Fruit fly (Drosophila melanogaster) whole organism, embryonic: ENCODE results near the gene mask.

Experiments used
- CG10147 ChIP-seq: fragments of 200-800 bp; sonication (Bioruptor generic); optimal IDR thresholded peaks from 2 replicates; lab custom pipeline; 2019; ENCODE audit warnings: missing biosample characterization, mild to moderate bottlenecking, missing genetic modification characterization, moderate library complexity
- CG1024 ChIP-seq: fragments of 200-800 bp; sonication (Bioruptor generic); IDR thresholded peaks from 2 replicates; pipeline ENCODE4 v1.3.6; 2022; ENCODE audit warnings: missing biosample characterization, missing genetic modification characterization
- CG12744 ChIP-seq: fragments of 200-800 bp; sonication (Bioruptor generic); optimal IDR thresholded peaks from 2 replicates; lab custom pipeline; 2016; ENCODE audit warnings: missing biosample characterization, missing genetic modification characterization
- CG12769 ChIP-seq: fragments of 200-800 bp; sonication (Bioruptor generic); optimal IDR thresholded peaks from 2 replicates; lab custom pipeline; 2019; ENCODE audit warnings: missing biosample characterization, mild to moderate bottlenecking, missing genetic modification characterization, moderate library complexity
- CG13296 ChIP-seq: fragments of 200-800 bp; sonication (Bioruptor generic); optimal IDR thresholded peaks from 3 replicates; lab custom pipeline; 2018; ENCODE audit warnings: missing biosample characterization, mild to moderate bottlenecking, missing genetic modification characterization
- CG13894 ChIP-seq: fragments of 200-800 bp; sonication (Bioruptor generic); optimal IDR thresholded peaks from 3 replicates; lab custom pipeline; 2018; ENCODE audit warnings: missing biosample characterization, mild to moderate bottlenecking, missing genetic modification characterization, moderate library complexity
- CG15479 ChIP-seq: fragments of 200-800 bp; sonication (Bioruptor generic); optimal IDR thresholded peaks from 3 replicates; lab custom pipeline; 2019; ENCODE audit warnings: missing biosample characterization, mild to moderate bottlenecking, missing genetic modification characterization, moderate library complexity
- CG17385 ChIP-seq: fragments of 200-800 bp; sonication (Bioruptor generic); optimal IDR thresholded peaks from 3 replicates; lab custom pipeline; 2018; ENCODE audit warnings: missing biosample characterization, mild to moderate bottlenecking, missing genetic modification characterization
- CG18599 ChIP-seq: fragments of 200-800 bp; sonication (Bioruptor generic); optimal IDR thresholded peaks from 3 replicates; lab custom pipeline; 2017; ENCODE audit warnings: missing biosample characterization, missing genetic modification characterization, mild to moderate bottlenecking, moderate library complexity, missing genetic modification reagents
- CG2875 ChIP-seq: fragments of 200-800 bp; sonication (Bioruptor generic); optimal IDR thresholded peaks from 2 replicates; lab custom pipeline; 2017; ENCODE audit warnings: missing biosample characterization, mild to moderate bottlenecking, missing genetic modification characterization, missing genetic modification reagents
- CG30403 ChIP-seq: fragments of 200-800 bp; sonication (Bioruptor generic); optimal IDR thresholded peaks from 3 replicates; lab custom pipeline; 2016; ENCODE audit warnings: missing biosample characterization, missing genetic modification characterization
- CG30431 ChIP-seq: fragments of 200-800 bp; sonication (Bioruptor generic); optimal IDR thresholded peaks from 2 replicates; lab custom pipeline; 2017; ENCODE audit warnings: missing biosample characterization, missing genetic modification characterization
- CG32772 ChIP-seq: fragments of 200-800 bp; sonication (Bioruptor generic); IDR thresholded peaks from 2 replicates; pipeline ENCODE4 v1.3.6; 2022; ENCODE audit warnings: missing biosample characterization, missing genetic modification characterization
- CG34224 ChIP-seq: fragments of 200-800 bp; sonication (Bioruptor generic); IDR thresholded peaks from 3 replicates; pipeline ENCODE4 v1.3.6; 2022; ENCODE audit warnings: missing biosample characterization, missing genetic modification characterization; ENCODE audit not compliant: partially characterized antibody
- CG34376 ChIP-seq: fragments of 200-800 bp; sonication (Bioruptor generic); optimal IDR thresholded peaks from 2 replicates; lab custom pipeline; 2018; ENCODE audit warnings: missing biosample characterization, mild to moderate bottlenecking, missing genetic modification characterization
- CG5180 ChIP-seq: fragments of 200-800 bp; sonication (Bioruptor generic); optimal IDR thresholded peaks from 3 replicates; lab custom pipeline; 2017; ENCODE audit warnings: missing biosample characterization, missing genetic modification characterization, mild to moderate bottlenecking, moderate library complexity, missing genetic modification reagents
- D19A ChIP-seq: fragments of 200-800 bp; optimal IDR thresholded peaks from 3 replicates; lab custom pipeline; 2019; ENCODE audit warnings: missing biosample characterization, mild to moderate bottlenecking, missing genetic modification characterization, moderate library complexity
- Drgx ChIP-seq: fragments of 200-800 bp; sonication (Bioruptor generic); IDR thresholded peaks from 2 replicates; pipeline ENCODE4 v1.3.6; 2022; ENCODE audit warnings: missing biosample characterization, missing genetic modification characterization
- Eip74EF ChIP-seq, 2 experiments: fragments of 200-800 bp in 1 of 2; fragments of >200 bp in 1 of 2; sonication (Bioruptor generic) in 1 of 2; optimal IDR thresholded peaks; 2 replicates each; lab custom pipeline; 2017 to 2019; ENCODE audit warnings: missing biosample characterization in 2 of 2, missing genetic modification characterization in 2 of 2, mild to moderate bottlenecking in 1 of 2, moderate library complexity in 1 of 2
- Fer1 ChIP-seq: fragments of 200-800 bp; sonication (Bioruptor generic); optimal IDR thresholded peaks from 2 replicates; lab custom pipeline; 2017; ENCODE audit warnings: missing biosample characterization, mild to moderate bottlenecking, missing genetic modification characterization
- HHEX ChIP-seq: fragments of 200-800 bp; sonication (Bioruptor generic); optimal IDR thresholded peaks from 3 replicates; lab custom pipeline; 2017; ENCODE audit warnings: missing biosample characterization, mild to moderate bottlenecking, missing genetic modification characterization, missing genetic modification reagents
- Hmx ChIP-seq: fragments of 200-800 bp; sonication (Bioruptor generic); optimal IDR thresholded peaks from 2 replicates; lab custom pipeline; 2016; ENCODE audit warnings: missing biosample characterization, missing genetic modification characterization
- MTF-1 ChIP-seq: fragments of 200-800 bp; sonication (Bioruptor generic); optimal IDR thresholded peaks from 2 replicates; lab custom pipeline; 2018; ENCODE audit warnings: missing biosample characterization, mild to moderate bottlenecking, missing genetic modification characterization, borderline replicate concordance
- Nf-YC ChIP-seq: fragments of 200-800 bp; optimal IDR thresholded peaks from 3 replicates; lab custom pipeline; 2019; ENCODE audit warnings: missing biosample characterization, mild to moderate bottlenecking, missing genetic modification characterization, moderate library complexity
- Pdp1 ChIP-seq, 2 experiments: fragments of 200-800 bp; sonication (Bioruptor generic); optimal IDR thresholded peaks; 3 replicates each; lab custom pipeline; 2016; ENCODE audit warnings: missing biosample characterization in 2 of 2, missing genetic modification characterization in 2 of 2, mild to moderate bottlenecking in 1 of 2, moderate library complexity in 1 of 2
- Scr ChIP-seq: fragments of 200-800 bp; sonication (Bioruptor generic); IDR thresholded peaks from 2 replicates; pipeline ENCODE4 v1.3.6; 2022; ENCODE audit warnings: missing biosample characterization, missing genetic modification characterization; ENCODE audit not compliant: partially characterized antibody
- Six4 ChIP-seq: fragments of 200-800 bp; sonication (Bioruptor generic); optimal IDR thresholded peaks from 2 replicates; lab custom pipeline; 2016; ENCODE audit warnings: missing biosample characterization, missing genetic modification characterization
- Tbp ChIP-seq: fragments of >200 bp; optimal IDR thresholded peaks from 2 replicates; lab custom pipeline; 2018; ENCODE audit warnings: missing biosample characterization, missing genetic modification characterization
- Usf ChIP-seq: fragments of 200-800 bp; sonication (Bioruptor generic); optimal IDR thresholded peaks from 2 replicates; lab custom pipeline; 2017; ENCODE audit warnings: missing genotype, missing biosample characterization, missing genetic modification characterization
- ac ChIP-seq: fragments of 200-800 bp; sonication (Bioruptor generic); optimal IDR thresholded peaks from 3 replicates; lab custom pipeline; 2017; ENCODE audit warnings: missing biosample characterization, mild to moderate bottlenecking, missing genetic modification characterization
- amos ChIP-seq: fragments of 200-800 bp; sonication (Bioruptor generic); IDR thresholded peaks from 2 replicates; pipeline ENCODE4 v1.3.6; 2022; ENCODE audit warnings: missing biosample characterization, missing genetic modification characterization; ENCODE audit not compliant: partially characterized antibody
- bsh ChIP-seq, 2 experiments: fragments of 200-800 bp; sonication (Bioruptor generic); optimal IDR thresholded peaks; 2 replicates each; lab custom pipeline; 2017 to 2018; ENCODE audit warnings: mild to moderate bottlenecking in 2 of 2, missing biosample characterization in 2 of 2, missing genetic modification characterization in 2 of 2, moderate library complexity in 1 of 2
- chn ChIP-seq: fragments of 200-800 bp; sonication (Bioruptor generic); optimal IDR thresholded peaks from 2 replicates; lab custom pipeline; 2016; ENCODE audit warnings: missing biosample characterization, missing genetic modification characterization
- crol ChIP-seq: fragments of 200-800 bp; sonication (Bioruptor generic); IDR thresholded peaks from 2 replicates; pipeline ENCODE4 v1.3.6; 2022; ENCODE audit warnings: missing biosample characterization, missing genetic modification characterization
- danr ChIP-seq: fragments of 200-800 bp; sonication (Bioruptor generic); IDR thresholded peaks from 2 replicates; pipeline ENCODE4 v1.3.6; 2022; ENCODE audit warnings: missing biosample characterization, missing genetic modification characterization
- emc ChIP-seq: fragments of 200-800 bp; sonication (Bioruptor generic); optimal IDR thresholded peaks from 2 replicates; lab custom pipeline; 2016; ENCODE audit warnings: missing biosample characterization, missing genetic modification characterization
- exex ChIP-seq: fragments of 200-800 bp; sonication (Bioruptor generic); optimal IDR thresholded peaks from 4 replicates; lab custom pipeline; 2018; ENCODE audit warnings: missing biosample characterization, mild to moderate bottlenecking, missing genetic modification characterization, moderate library complexity
- gce ChIP-seq: fragments of 200-800 bp; sonication (Bioruptor generic); IDR thresholded peaks from 3 replicates; pipeline ENCODE4 v1.3.6; 2022; ENCODE audit warnings: missing biosample characterization, missing genetic modification characterization
- gem ChIP-seq: fragments of 200-800 bp; sonication (Bioruptor generic); optimal IDR thresholded peaks from 2 replicates; lab custom pipeline; 2019; ENCODE audit warnings: missing biosample characterization, mild to moderate bottlenecking, missing genetic modification characterization, moderate library complexity
- grau ChIP-seq: fragments of 200-800 bp; optimal IDR thresholded peaks from 3 replicates; lab custom pipeline; 2019; ENCODE audit warnings: missing biosample characterization, mild to moderate bottlenecking, missing genetic modification characterization, moderate library complexity
- onecut ChIP-seq: fragments of 200-800 bp; sonication (Bioruptor generic); IDR thresholded peaks from 2 replicates; pipeline ENCODE4 v1.3.6; 2022; ENCODE audit warnings: missing biosample characterization, missing genetic modification characterization
- org-1 ChIP-seq: fragments of 200-800 bp; sonication (Bioruptor generic); optimal IDR thresholded peaks from 2 replicates; lab custom pipeline; 2017; ENCODE audit warnings: missing biosample characterization, missing genetic modification characterization
- pb ChIP-seq: fragments of 200-800 bp; sonication (Bioruptor generic); optimal IDR thresholded peaks from 3 replicates; lab custom pipeline; 2016; ENCODE audit warnings: missing biosample characterization, missing genetic modification characterization
- pros ChIP-seq: fragments of 200-800 bp; sonication (Bioruptor generic); optimal IDR thresholded peaks from 3 replicates; lab custom pipeline; 2019; ENCODE audit warnings: missing biosample characterization, mild to moderate bottlenecking, missing genetic modification characterization, moderate library complexity
- run ChIP-seq: fragments of 200-800 bp; sonication (Bioruptor generic); optimal IDR thresholded peaks from 3 replicates; lab custom pipeline; 2018; ENCODE audit warnings: missing biosample characterization, mild to moderate bottlenecking, missing genetic modification characterization
- seq ChIP-seq: fragments of 200-800 bp; sonication (Bioruptor generic); IDR thresholded peaks from 2 replicates; pipeline ENCODE4 v1.3.6; 2022; ENCODE audit warnings: missing biosample characterization, missing genetic modification characterization
- tll ChIP-seq, 2 experiments: fragments of 200-800 bp in 1 of 2; fragments of >200 bp in 1 of 2; sonication (Bioruptor generic) in 1 of 2; optimal IDR thresholded peaks; 2 replicates each; lab custom pipeline; 2017 to 2019; ENCODE audit warnings: missing biosample characterization in 2 of 2, missing genetic modification characterization in 2 of 2, mild to moderate bottlenecking in 1 of 2, moderate library complexity in 1 of 2
- zen2 ChIP-seq: fragments of 200-800 bp; sonication (Bioruptor generic); IDR thresholded peaks from 3 replicates; pipeline ENCODE4 v1.3.6; 2022; ENCODE audit warnings: missing biosample characterization, missing genetic modification characterization; ENCODE audit not compliant: partially characterized antibody

mask gene

DNA sequence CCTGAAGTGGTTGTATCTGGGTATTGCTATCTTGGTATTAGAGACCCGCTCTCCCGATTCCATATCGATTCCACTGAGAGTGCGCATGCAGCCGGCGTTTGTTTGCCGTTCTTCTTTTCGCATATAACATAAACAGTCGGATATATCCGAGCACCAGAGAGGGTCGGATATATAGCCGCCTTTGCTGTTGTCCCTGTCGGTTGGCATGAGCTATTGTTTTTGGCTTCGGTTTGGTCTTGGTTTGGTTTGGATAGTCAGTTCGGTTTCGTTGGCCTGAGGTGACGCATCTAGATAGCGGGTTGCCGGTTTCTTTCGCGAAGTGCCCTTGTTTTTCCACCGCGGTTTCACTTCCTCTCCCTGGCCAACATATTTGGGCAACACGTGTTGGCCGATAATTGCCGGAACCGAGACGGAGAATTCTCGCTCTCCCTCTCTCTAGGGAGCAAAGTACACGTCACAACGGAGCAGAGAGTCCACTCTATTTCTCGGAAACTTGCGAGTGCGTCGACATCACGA is 42.5 kb downstream of the mask start, which contains the start of gene Orct2:
Gene Orct2 (plus strand): TSS at position 255 of the 516 bp plus-strand sequence.
- TF ChIP-seq Six4, result no peak
- TF ChIP-seq CG10147, result peak; percentile 1
- no peak for TF ChIP-seq CG1024 (GFP tag; lab: Robert Waterston, UW)
- TF ChIP-seq run (tag; lab: Kevin White, UChicago), result no peak
- no peak for TF ChIP-seq ac (GFP tag; lab: Kevin White, UChicago)
- TF ChIP-seq gem (tag; lab: Kevin White, UChicago), result no peak
- peak; percentile 56 for TF ChIP-seq CG5180 (GFP tag; lab: Kevin White, UChicago)
- no peak for TF ChIP-seq danr (GFP tag; lab: Robert Waterston, UW)
- peak; percentile 26 for TF ChIP-seq pb (GFP tag; lab: Kevin White, UChicago)
- TF ChIP-seq CG17385, result peak; percentile 32
- peak; percentile 33 for TF ChIP-seq CG13296 (GFP tag; lab: Kevin White, UChicago)
- peak; percentile 68 for TF ChIP-seq Fer1 (GFP tag; lab: Kevin White, UChicago)
- TF ChIP-seq crol (GFP tag; lab: Robert Waterston, UW), result peak; percentile 84
- TF ChIP-seq exex (tag; lab: Kevin White, UChicago), result peak; percentile 58
- TF ChIP-seq Tbp (GFP tag; lab: Kevin White, UChicago), result no peak
- no peak for TF ChIP-seq emc
- peak; percentile 24; the same call in 1 of the 3 replicates for TF ChIP-seq CG34224 (GFP tag; lab: Robert Waterston, UW)
- peak in 1 of 2 experiments; percentile 38 for TF ChIP-seq tll (GFP tag; optimal IDR thresholded peaks at IDR 0.05; lab: Kevin White, UChicago)
- TF ChIP-seq Eip74EF (GFP tag; optimal IDR thresholded peaks at IDR 0.05; lab: Kevin White, UChicago), result peak in 1 of 2 experiments; percentile 79
- TF ChIP-seq seq (GFP tag; lab: Robert Waterston, UW), result peak; percentile 6; the same call in 1 of the 2 replicates
- TF ChIP-seq gce (GFP tag; lab: Robert Waterston, UW), result 0 out of 3 replicates have a peak, but pooled peaks have one; percentile 43
- TF ChIP-seq zen2 (GFP tag; lab: Robert Waterston, UW), result peak; percentile 31; the same call in 1 of the 3 replicates
- TF ChIP-seq CG12744 (GFP tag; lab: Kevin White, UChicago), result no peak
- no peak for TF ChIP-seq CG32772 (GFP tag; lab: Robert Waterston, UW)
- peak; percentile 25 for TF ChIP-seq HHEX (GFP tag; lab: Kevin White, UChicago)
- no peak for TF ChIP-seq CG30403 (GFP tag; lab: Kevin White, UChicago)
- peak in 1 of 2 experiments; percentile 9 for TF ChIP-seq Pdp1 (GFP tag; optimal IDR thresholded peaks at IDR 0.05; lab: Kevin White, UChicago)
- TF ChIP-seq CG18599 (GFP tag; lab: Kevin White, UChicago), result peak; percentile 66
- peak; percentile 35; the same call in 1 of the 2 replicates for TF ChIP-seq Drgx (GFP tag; lab: Robert Waterston, UW)
- TF ChIP-seq Usf (GFP tag; lab: Kevin White, UChicago), result no peak
- TF ChIP-seq chn (GFP tag; lab: Kevin White, UChicago), result no peak
- no peak for TF ChIP-seq CG2875 (GFP tag; lab: Kevin White, UChicago)
- TF ChIP-seq Hmx (GFP tag; lab: Kevin White, UChicago), result no peak
- TF ChIP-seq MTF-1 (GFP tag; lab: Kevin White, UChicago), result no peak
- peak; percentile 60 for TF ChIP-seq Nf-YC (tag; lab: Kevin White, UChicago)
- TF ChIP-seq CG13894 (tag; lab: Kevin White, UChicago), result peak; percentile 98
- peak; percentile 15; the same call in 1 of the 2 replicates for TF ChIP-seq amos (GFP tag; lab: Robert Waterston, UW)
- TF ChIP-seq pros (GFP tag; lab: Kevin White, UChicago), result peak; percentile 91
- TF ChIP-seq CG15479 (GFP tag; lab: Kevin White, UChicago), result no peak
- peak in 1 of 2 experiments; percentile 9 for TF ChIP-seq bsh (GFP tag; optimal IDR thresholded peaks at IDR 0.05; lab: Kevin White, UChicago)
- peak; percentile 29; the same call in 1 of the 2 replicates for TF ChIP-seq Scr
- TF ChIP-seq onecut (GFP tag; lab: Robert Waterston, UW), result peak; percentile 77
- peak; percentile 37 for TF ChIP-seq CG12769 (tag; lab: Kevin White, UChicago)
- peak; percentile 34 for TF ChIP-seq org-1
- peak; percentile 66 for TF ChIP-seq CG34376 (GFP tag; lab: Kevin White, UChicago)
- no peak for TF ChIP-seq CG30431 (GFP tag; lab: Kevin White, UChicago)
- TF ChIP-seq D19A (tag; lab: Kevin White, UChicago), result peak; percentile 14
- peak; percentile 22 for TF ChIP-seq grau (tag; lab: Kevin White, UChicago)
